Fruit fly (Drosophila melanogaster) whole organism, embryonic: ENCODE measurements around the gene CG15638.

Experiments
- Ada2b ChIP-seq: fragments of 200-800 bp; sonication (Bioruptor generic); IDR thresholded peaks from 2 replicates; pipeline ENCODE4 v1.3.6; 2022; ENCODE audit warnings: missing biosample characterization, missing genetic modification characterization
- Atf6 ChIP-seq: fragments of 200-800 bp; sonication (Bioruptor generic); IDR thresholded peaks from 2 replicates; pipeline ENCODE4 v1.3.6; 2022; ENCODE audit warnings: missing biosample characterization, missing genetic modification characterization
- BEAF-32 ChIP-seq: fragments of 200-800 bp; sonication (Bioruptor generic); optimal IDR thresholded peaks from 3 replicates; lab custom pipeline; 2017; ENCODE audit warnings: missing biosample characterization, missing genetic modification characterization, mild to moderate bottlenecking, moderate library complexity, missing genetic modification reagents
- CG11504 ChIP-seq: fragments of 200-800 bp; sonication (Bioruptor generic); optimal IDR thresholded peaks from 3 replicates; lab custom pipeline; 2019; ENCODE audit warnings: missing biosample characterization, mild to moderate bottlenecking, missing genetic modification characterization, moderate library complexity
- CG12155 ChIP-seq: fragments of 200-800 bp; sonication (Bioruptor generic); optimal IDR thresholded peaks from 3 replicates; lab custom pipeline; 2016; ENCODE audit warnings: missing biosample characterization, missing genetic modification characterization
- CG13296 ChIP-seq: fragments of 200-800 bp; sonication (Bioruptor generic); optimal IDR thresholded peaks from 3 replicates; lab custom pipeline; 2018; ENCODE audit warnings: missing biosample characterization, mild to moderate bottlenecking, missing genetic modification characterization
- CG13624 ChIP-seq: fragments of 200-800 bp; sonication (Bioruptor generic); optimal IDR thresholded peaks from 2 replicates; lab custom pipeline; 2016; ENCODE audit warnings: missing biosample characterization, missing genetic modification characterization
- CG13775 ChIP-seq: fragments of 200-800 bp; sonication (Bioruptor generic); optimal IDR thresholded peaks from 3 replicates; lab custom pipeline; 2017; ENCODE audit warnings: missing biosample characterization, mild to moderate bottlenecking, missing genetic modification characterization
- CG14710 ChIP-seq: fragments of 200-800 bp; sonication (Bioruptor generic); optimal IDR thresholded peaks from 3 replicates; lab custom pipeline; 2019; ENCODE audit warnings: missing biosample characterization, mild to moderate bottlenecking, missing genetic modification characterization, moderate library complexity
- CG16815 ChIP-seq: fragments of 200-800 bp; sonication (Bioruptor generic); optimal IDR thresholded peaks from 3 replicates; lab custom pipeline; 2017; ENCODE audit warnings: missing biosample characterization, mild to moderate bottlenecking, missing genetic modification characterization
- CG16863 ChIP-seq: fragments of 200-800 bp; sonication (Bioruptor generic); optimal IDR thresholded peaks from 3 replicates; lab custom pipeline; 2016; ENCODE audit warnings: missing biosample characterization, missing genetic modification characterization
- CG17359 ChIP-seq: fragments of 200-800 bp; sonication (Bioruptor generic); optimal IDR thresholded peaks from 3 replicates; lab custom pipeline; 2018; ENCODE audit warnings: missing biosample characterization, mild to moderate bottlenecking, missing genetic modification characterization, moderate library complexity
- CG2678 ChIP-seq: fragments of 200-800 bp; sonication (Bioruptor generic); optimal IDR thresholded peaks from 3 replicates; lab custom pipeline; 2019; ENCODE audit warnings: missing biosample characterization, mild to moderate bottlenecking, missing genetic modification characterization, moderate library complexity
- CG33557 ChIP-seq: fragments of 200-800 bp; sonication (Bioruptor generic); optimal IDR thresholded peaks from 2 replicates; lab custom pipeline; 2019; ENCODE audit warnings: missing biosample characterization, mild to moderate bottlenecking, missing genetic modification characterization, moderate library complexity
- CG3838 ChIP-seq: fragments of 200-800 bp; sonication (Bioruptor generic); optimal IDR thresholded peaks from 3 replicates; lab custom pipeline; 2016; ENCODE audit warnings: missing biosample characterization, missing genetic modification characterization
- CG4360 ChIP-seq: fragments of 200-800 bp; sonication (Bioruptor generic); IDR thresholded peaks from 2 replicates; pipeline ENCODE4 v1.3.6; 2022; ENCODE audit warnings: missing biosample characterization, missing genetic modification characterization
- CG4820 ChIP-seq: fragments of 200-800 bp; sonication (Bioruptor generic); optimal IDR thresholded peaks from 3 replicates; lab custom pipeline; 2016; ENCODE audit warnings: missing biosample characterization, missing genetic modification characterization
- CG6765 ChIP-seq: fragments of 200-800 bp; sonication (Bioruptor generic); optimal IDR thresholded peaks from 3 replicates; lab custom pipeline; 2017; ENCODE audit warnings: missing biosample characterization, mild to moderate bottlenecking, missing genetic modification characterization
- CG9817 ChIP-seq: fragments of 200-800 bp; sonication (Bioruptor generic); optimal IDR thresholded peaks from 2 replicates; lab custom pipeline; 2018; ENCODE audit warnings: missing biosample characterization, mild to moderate bottlenecking, missing genetic modification characterization, moderate library complexity
- Chrac-16 ChIP-seq: fragments of 200-800 bp; sonication (Bioruptor generic); optimal IDR thresholded peaks from 3 replicates; lab custom pipeline; 2016; ENCODE audit warnings: missing biosample characterization, missing genetic modification characterization
- CoRest ChIP-seq: fragments of 200-800 bp; sonication (Bioruptor generic); optimal IDR thresholded peaks from 3 replicates; lab custom pipeline; 2018; ENCODE audit warnings: missing biosample characterization, mild to moderate bottlenecking, missing genetic modification characterization, moderate library complexity
- Dip3 ChIP-seq: fragments of 200-800 bp; sonication (Bioruptor generic); optimal IDR thresholded peaks from 3 replicates; lab custom pipeline; 2016; ENCODE audit warnings: missing biosample characterization, missing genetic modification characterization
- Eip74EF ChIP-seq, 2 experiments: fragments of 200-800 bp in 1 of 2; fragments of >200 bp in 1 of 2; sonication (Bioruptor generic) in 1 of 2; optimal IDR thresholded peaks; 2 replicates each; lab custom pipeline; 2017 to 2019; ENCODE audit warnings: missing biosample characterization in 2 of 2, missing genetic modification characterization in 2 of 2, mild to moderate bottlenecking in 1 of 2, moderate library complexity in 1 of 2
- H15 ChIP-seq: fragments of 200-800 bp; sonication (Bioruptor generic); IDR thresholded peaks from 3 replicates; pipeline ENCODE4 v1.3.6; 2022; ENCODE audit warnings: missing biosample characterization, missing genetic modification characterization
- Mad ChIP-seq: fragments of 200-800 bp; sonication (Bioruptor generic); optimal IDR thresholded peaks from 2 replicates; lab custom pipeline; 2016; ENCODE audit warnings: missing biosample characterization, missing genetic modification characterization
- Opbp ChIP-seq: fragments of 200-800 bp; sonication (Bioruptor generic); IDR thresholded peaks from 3 replicates; pipeline ENCODE4 v1.3.6; 2022; ENCODE audit warnings: missing biosample characterization, missing genetic modification characterization; ENCODE audit not compliant: partially characterized antibody
- Side ChIP-seq: fragments of 200-800 bp; sonication (Bioruptor generic); optimal IDR thresholded peaks from 2 replicates; lab custom pipeline; 2016; ENCODE audit warnings: missing biosample characterization, missing genetic modification characterization
- bab2 ChIP-seq: fragments of 200-800 bp; sonication (Bioruptor generic); optimal IDR thresholded peaks from 2 replicates; lab custom pipeline; 2016; ENCODE audit warnings: missing biosample characterization, missing genetic modification characterization
- bigmax ChIP-seq: fragments of 200-800 bp; sonication (Bioruptor generic); optimal IDR thresholded peaks from 2 replicates; lab custom pipeline; 2018; ENCODE audit warnings: missing biosample characterization, mild to moderate bottlenecking, missing genetic modification characterization
- esg ChIP-seq: fragments of 200-800 bp; sonication (Bioruptor generic); conservative IDR thresholded peaks from 2 replicates; pipeline ENCODE4 v1.3.6; 2022; ENCODE audit warnings: missing biosample characterization, missing genetic modification characterization
- eve ChIP-seq, 2 experiments: fragments of >200 bp; optimal IDR thresholded peaks; 2 replicates each; lab custom pipeline; 2017; ENCODE audit warnings: missing biosample characterization in 2 of 2, missing genetic modification characterization in 2 of 2
- fd96Cb ChIP-seq: fragments of 200-800 bp; sonication (Bioruptor generic); optimal IDR thresholded peaks from 2 replicates; lab custom pipeline; 2018; ENCODE audit warnings: missing biosample characterization, mild to moderate bottlenecking, missing genetic modification characterization, moderate library complexity
- fru ChIP-seq: fragments of >200 bp; optimal IDR thresholded peaks from 2 replicates; lab custom pipeline; 2017
- grn ChIP-seq: fragments of 200-800 bp; sonication (Bioruptor generic); optimal IDR thresholded peaks from 3 replicates; lab custom pipeline; 2017; ENCODE audit warnings: missing biosample characterization, missing genetic modification characterization
- gt ChIP-seq: fragments of 200-800 bp; sonication (Bioruptor generic); IDR thresholded peaks from 2 replicates; pipeline ENCODE4 v1.3.6; 2022; ENCODE audit warnings: missing biosample characterization, missing genetic modification characterization
- ham ChIP-seq: fragments of 200-800 bp; sonication (Bioruptor generic); IDR thresholded peaks from 2 replicates; pipeline ENCODE4 v1.3.6; 2022; ENCODE audit warnings: missing biosample characterization, missing genetic modification characterization
- hkb ChIP-seq, 2 experiments: fragments of 200-800 bp in 1 of 2; fragments of >200 bp in 1 of 2; sonication (Bioruptor generic) in 1 of 2; IDR thresholded peaks in 1 of 2; optimal IDR thresholded peaks in 1 of 2; 2 replicates each; pipeline versions ENCODE4 v1.3.6 to Lab custom; 2017 to 2022; ENCODE audit warnings: missing biosample characterization in 1 of 2, missing genetic modification characterization in 1 of 2
- lmd ChIP-seq: fragments of 200-800 bp; sonication (Bioruptor generic); IDR thresholded peaks from 2 replicates; pipeline ENCODE4 v1.3.6; 2022; ENCODE audit warnings: missing biosample characterization, missing genetic modification characterization
- nau ChIP-seq: fragments of 200-800 bp; sonication (Bioruptor generic); optimal IDR thresholded peaks from 3 replicates; lab custom pipeline; 2017; ENCODE audit warnings: missing biosample characterization, mild to moderate bottlenecking, missing genetic modification characterization, missing genetic modification reagents
- onecut ChIP-seq: fragments of 200-800 bp; sonication (Bioruptor generic); IDR thresholded peaks from 2 replicates; pipeline ENCODE4 v1.3.6; 2022; ENCODE audit warnings: missing biosample characterization, missing genetic modification characterization
- peb ChIP-seq: fragments of 200-800 bp; sonication (Bioruptor generic); IDR thresholded peaks from 2 replicates; pipeline ENCODE4 v1.3.6; 2022; ENCODE audit warnings: missing biosample characterization, missing genetic modification characterization
- pho ChIP-seq: fragments of 200-800 bp; sonication (Bioruptor generic); optimal IDR thresholded peaks from 2 replicates; lab custom pipeline; 2016; ENCODE audit warnings: missing biosample characterization, missing genetic modification characterization
- phol ChIP-seq: fragments of 200-800 bp; sonication (Bioruptor generic); optimal IDR thresholded peaks from 3 replicates; lab custom pipeline; 2018; ENCODE audit warnings: missing biosample characterization, mild to moderate bottlenecking, missing genetic modification characterization, moderate library complexity
- sc ChIP-seq, 3 experiments: fragments of >200 bp in 2 of 3; fragments of 200-800 bp in 1 of 3; sonication (Bioruptor generic) in 1 of 3; optimal IDR thresholded peaks; 2 replicates in 2 of 3; 3 replicates in 1 of 3; lab custom pipeline; 2017; ENCODE audit warnings: mild to moderate bottlenecking in 1 of 3, missing biosample characterization in 1 of 3, missing genetic modification characterization in 1 of 3, missing genetic modification reagents in 1 of 3
- sd ChIP-seq: fragments of 200-800 bp; sonication (Bioruptor generic); optimal IDR thresholded peaks from 3 replicates; lab custom pipeline; 2018; ENCODE audit warnings: missing biosample characterization, mild to moderate bottlenecking, missing genetic modification characterization, moderate library complexity
- tgo ChIP-seq: fragments of 200-800 bp; sonication (Bioruptor generic); IDR thresholded peaks from 3 replicates; pipeline ENCODE4 v1.3.6; 2022; ENCODE audit warnings: missing biosample characterization, missing genetic modification characterization
- tll ChIP-seq, 2 experiments: fragments of 200-800 bp in 1 of 2; fragments of >200 bp in 1 of 2; sonication (Bioruptor generic) in 1 of 2; optimal IDR thresholded peaks; 2 replicates each; lab custom pipeline; 2017 to 2019; ENCODE audit warnings: missing biosample characterization in 2 of 2, missing genetic modification characterization in 2 of 2, mild to moderate bottlenecking in 1 of 2, moderate library complexity in 1 of 2
- tx ChIP-seq: fragments of 200-800 bp; sonication (Bioruptor generic); optimal IDR thresholded peaks from 2 replicates; lab custom pipeline; 2016; ENCODE audit warnings: missing biosample characterization, missing genetic modification characterization
- vnd ChIP-seq: fragments of 200-800 bp; sonication (Bioruptor generic); IDR thresholded peaks from 3 replicates; pipeline ENCODE4 v1.3.6; 2022; ENCODE audit warnings: missing biosample characterization, missing genetic modification characterization; ENCODE audit not compliant: partially characterized antibody

The CG15638 gene

DNA sequence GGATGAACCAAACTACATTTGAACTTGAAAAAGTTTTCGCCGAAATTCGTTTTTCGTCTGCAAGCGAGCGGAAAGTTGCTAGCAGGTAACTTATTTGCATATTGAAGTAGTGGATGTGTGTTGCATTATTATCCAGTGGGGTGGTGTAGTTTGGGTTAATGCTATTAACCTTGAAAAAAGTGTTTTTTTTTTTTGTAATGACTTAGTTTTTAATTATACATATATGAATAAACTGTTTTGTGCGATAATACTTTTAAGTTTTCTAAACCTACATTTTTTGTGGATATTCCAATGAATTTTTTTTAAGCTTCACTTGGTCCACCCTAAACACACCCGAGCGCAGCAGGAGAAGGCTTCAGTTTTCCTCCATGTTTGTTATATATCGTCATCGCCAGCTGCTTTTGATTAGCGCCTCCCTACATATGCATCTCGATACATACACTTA lies 35.4 kb upstream of the CG15638 start (continued):
- TF ChIP-seq CG4360 (no peak), vnd (no peak), lmd (GFP tag; lab: Robert Waterston, UW) (peak; percentile 19; the same call in 1 of the 2 replicates), Chrac-16 (GFP tag; lab: Kevin White, UChicago) (no peak), Side (no peak), CG13296 (GFP tag; lab: Kevin White, UChicago) (peak; percentile 11), fru (lab: Kevin White, UChicago) (no peak), onecut (0 out of 2 replicates have a peak, but pooled peaks have one; percentile 14), esg (GFP tag; lab: Robert Waterston, UW) (no peak), sc (optimal IDR thresholded peaks at IDR 0.05; lab: Kevin White, UChicago) (no peak), sc (GFP tag; optimal IDR thresholded peaks at IDR 0.05; lab: Kevin White, UChicago) (peak; percentile 5), CG16863 (GFP tag; lab: Kevin White, UChicago) (no peak), hkb (optimal IDR thresholded peaks at IDR 0.05; lab: Kevin White, UChicago) (no peak), hkb (GFP tag; IDR thresholded peaks at IDR 0.05; lab: Robert Waterston, UW) (peak; percentile 54), CG11504 (tag; lab: Kevin White, UChicago) (peak; percentile 69), sd (tag; lab: Kevin White, UChicago) (no peak), CG16815 (GFP tag; lab: Kevin White, UChicago) (no peak), tll (GFP tag; optimal IDR thresholded peaks at IDR 0.05; lab: Kevin White, UChicago) (no peak), Atf6 (GFP tag; lab: Robert Waterston, UW) (no peak), BEAF-32 (no peak), CG33557 (GFP tag; lab: Kevin White, UChicago) (peak; percentile 30), Eip74EF (GFP tag; optimal IDR thresholded peaks at IDR 0.05; lab: Kevin White, UChicago) (peak in 1 of 2 experiments; percentile 12), CG12155 (GFP tag; lab: Kevin White, UChicago) (no peak), CG14710 (peak; percentile 54), phol (peak; percentile 72), Opbp (GFP tag; lab: Robert Waterston, UW) (no peak), CoRest (tag; lab: Kevin White, UChicago) (peak; percentile 17), CG9817 (no peak), pho (GFP tag; lab: Kevin White, UChicago) (no peak), CG6765 (GFP tag; lab: Kevin White, UChicago) (no peak), tgo (GFP tag; lab: Robert Waterston, UW) (no peak), CG4820 (peak; percentile 45), CG17359 (tag; lab: Kevin White, UChicago) (peak; percentile 42), Dip3 (GFP tag; lab: Kevin White, UChicago) (no peak), Mad (GFP tag; lab: Kevin White, UChicago) (no peak), fd96Cb (tag; lab: Kevin White, UChicago) (peak; percentile 35), CG3838 (no peak), CG2678 (tag; lab: Kevin White, UChicago) (peak; percentile 67), tx (GFP tag; lab: Kevin White, UChicago) (no peak), CG13624 (GFP tag; lab: Kevin White, UChicago) (no peak), peb (GFP tag; lab: Robert Waterston, UW) (peak; percentile 29; the same call in 1 of the 2 replicates), grn (GFP tag; lab: Kevin White, UChicago) (no peak), gt (GFP tag; lab: Robert Waterston, UW) (no peak), bab2 (GFP tag; lab: Kevin White, UChicago) (no peak), nau (GFP tag; lab: Kevin White, UChicago) (peak; percentile 45), bigmax (GFP tag; lab: Kevin White, UChicago) (no peak), CG13775 (GFP tag; lab: Kevin White, UChicago) (peak; percentile 14), H15 (GFP tag; lab: Robert Waterston, UW) (0 out of 3 replicates have a peak, but pooled peaks have one; percentile 22), Ada2b (peak; percentile 5; the same call in 1 of the 2 replicates), ham (GFP tag; lab: Robert Waterston, UW) (no peak), eve (GFP tag; optimal IDR thresholded peaks at IDR 0.05; lab: Kevin White, UChicago) (peak in 1 of 2 experiments; percentile 90)
